Fruit fly (Drosophila melanogaster) whole organism: ENCODE data around the gene CG45690.

Experiments
- CG8478 ChIP-seq: fragments of >200 bp; optimal IDR thresholded peaks from 2 replicates; lab custom pipeline; 2018; ENCODE audit warnings: inconsistent platforms
- EcR ChIP-seq, 2 experiments: fragments of >200 bp; optimal IDR thresholded peaks; 2 replicates each; lab custom pipeline; 2017; ENCODE audit warnings: missing biosample characterization in 2 of 2, missing genetic modification characterization in 2 of 2, missing genetic modification reagents in 2 of 2
- psq ChIP-seq: fragments of >200 bp; optimal IDR thresholded peaks from 2 replicates; lab custom pipeline; 2017
- usp ChIP-seq: fragments of >200 bp; optimal IDR thresholded peaks from 2 replicates; lab custom pipeline; 2017; ENCODE audit warnings: missing biosample characterization, missing genetic modification characterization, mixed read lengths

DNA sequence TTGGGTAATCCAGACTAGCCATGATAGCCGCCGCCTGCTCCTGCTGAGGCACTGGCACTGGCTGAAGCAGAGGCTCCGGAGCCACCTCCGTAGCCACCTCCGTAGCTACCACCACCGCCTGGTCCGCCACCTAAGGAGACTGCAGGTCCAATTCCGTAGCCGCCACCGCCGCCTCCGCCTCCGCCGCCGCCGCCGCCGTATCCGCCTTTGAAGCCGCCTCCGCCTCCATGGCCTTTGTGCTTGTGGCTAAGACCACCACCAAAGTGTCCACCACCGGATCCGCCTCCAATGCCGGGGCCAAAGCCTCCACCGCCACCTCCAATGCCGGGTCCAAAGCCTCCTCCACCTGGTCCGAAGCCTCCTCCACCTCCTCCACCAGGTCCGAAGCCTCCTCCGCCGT, 34.9 kb downstream of the CG45690 start:
- TF ChIP-seq EcR (GFP tag; optimal IDR thresholded peaks at IDR 0.05; lab: Kevin White, UChicago) (no peak), psq (no peak), usp (no peak), CG8478 (lab: Kevin White, UChicago) (no peak)
